Fruit fly (Drosophila melanogaster) whole organism, prepupa: ENCODE results near the gene Npc2d.

Experiments
- Blimp-1 ChIP-seq: fragments of 200-800 bp; sonication (Bioruptor generic); optimal IDR thresholded peaks from 3 replicates; lab custom pipeline; 2017; ENCODE audit warnings: missing biosample characterization, missing genetic modification characterization, mild to moderate bottlenecking, moderate library complexity, missing genetic modification reagents
- CG10631 ChIP-seq: fragments of 200-800 bp; sonication (Bioruptor generic); optimal IDR thresholded peaks from 2 replicates; lab custom pipeline; 2016; ENCODE audit warnings: missing biosample characterization, missing genetic modification characterization
- CG10669 ChIP-seq: fragments of 200-800 bp; sonication (Bioruptor generic); optimal IDR thresholded peaks from 3 replicates; lab custom pipeline; 2018; ENCODE audit warnings: missing biosample characterization, mild to moderate bottlenecking, missing genetic modification characterization, moderate library complexity
- CG11294 ChIP-seq: fragments of 200-800 bp; sonication (Bioruptor generic); IDR thresholded peaks from 2 replicates; pipeline ENCODE4 v1.3.6; 2022; ENCODE audit warnings: missing biosample characterization, missing genetic modification characterization
- CG11762 ChIP-seq: fragments of 200-800 bp; sonication (Bioruptor generic); optimal IDR thresholded peaks from 3 replicates; lab custom pipeline; 2016; ENCODE audit warnings: missing biosample characterization, missing genetic modification characterization; ENCODE audit not compliant: insufficient read depth
- CG11902 ChIP-seq: fragments of 200-800 bp; sonication (Bioruptor generic); optimal IDR thresholded peaks from 3 replicates; lab custom pipeline; 2016; ENCODE audit warnings: missing biosample characterization, missing genetic modification characterization
- CG15336 ChIP-seq: fragments of 200-800 bp; sonication (Bioruptor generic); IDR thresholded peaks from 2 replicates; pipeline ENCODE4 v1.3.6; 2022; ENCODE audit warnings: missing biosample characterization, missing genetic modification characterization
- CG1621 ChIP-seq: fragments of 200-800 bp; sonication (Bioruptor generic); optimal IDR thresholded peaks from 3 replicates; lab custom pipeline; 2018; ENCODE audit warnings: missing biosample characterization, mild to moderate bottlenecking, missing genetic modification characterization
- CG16779 ChIP-seq: fragments of 200-800 bp; sonication (Bioruptor generic); optimal IDR thresholded peaks from 3 replicates; lab custom pipeline; 2017; ENCODE audit warnings: missing biosample characterization, mild to moderate bottlenecking, missing genetic modification characterization
- CG3032 ChIP-seq: fragments of 200-800 bp; optimal IDR thresholded peaks from 2 replicates; lab custom pipeline; 2019; ENCODE audit warnings: missing biosample characterization, mild to moderate bottlenecking, missing genetic modification characterization, moderate library complexity
- CG31627 ChIP-seq: fragments of 200-800 bp; sonication (Bioruptor generic); optimal IDR thresholded peaks from 3 replicates; lab custom pipeline; 2016; ENCODE audit warnings: missing biosample characterization, missing genetic modification characterization
- CG32006 ChIP-seq: fragments of 200-800 bp; sonication (Bioruptor generic); optimal IDR thresholded peaks from 3 replicates; lab custom pipeline; 2017; ENCODE audit warnings: missing biosample characterization, mild to moderate bottlenecking, missing genetic modification characterization
- CG34406 ChIP-seq: fragments of 200-800 bp; sonication (Bioruptor generic); optimal IDR thresholded peaks from 3 replicates; lab custom pipeline; 2016; ENCODE audit warnings: missing biosample characterization, missing genetic modification characterization
- CG3919 ChIP-seq: fragments of 200-800 bp; sonication (Bioruptor generic); optimal IDR thresholded peaks from 3 replicates; lab custom pipeline; 2016; ENCODE audit warnings: missing biosample characterization, missing genetic modification characterization
- CG6276 ChIP-seq: fragments of 200-800 bp; sonication (Bioruptor generic); optimal IDR thresholded peaks from 2 replicates; lab custom pipeline; 2017; ENCODE audit warnings: missing biosample characterization, mild to moderate bottlenecking, missing genetic modification characterization
- CG6854 ChIP-seq: fragments of 200-800 bp; sonication (Bioruptor generic); optimal IDR thresholded peaks from 2 replicates; lab custom pipeline; 2017; ENCODE audit warnings: missing biosample characterization, mild to moderate bottlenecking, missing genetic modification characterization
- CG7368 ChIP-seq: fragments of 200-800 bp; sonication (Bioruptor generic); optimal IDR thresholded peaks from 3 replicates; lab custom pipeline; 2016; ENCODE audit warnings: missing biosample characterization, missing genetic modification characterization
- CG8319 ChIP-seq: fragments of 200-800 bp; sonication (Bioruptor generic); optimal IDR thresholded peaks from 3 replicates; lab custom pipeline; 2016; ENCODE audit warnings: missing biosample characterization, missing genetic modification characterization
- CG8632 ChIP-seq: fragments of 200-800 bp; sonication (Bioruptor generic); optimal IDR thresholded peaks from 3 replicates; lab custom pipeline; 2016; ENCODE audit warnings: missing biosample characterization, missing genetic modification characterization
- CG9139 ChIP-seq: fragments of 200-800 bp; sonication (Bioruptor generic); optimal IDR thresholded peaks from 3 replicates; lab custom pipeline; 2017; ENCODE audit warnings: missing biosample characterization, mild to moderate bottlenecking, missing genetic modification characterization
- Eip75B ChIP-seq: fragments of 200-800 bp; sonication (Bioruptor generic); optimal IDR thresholded peaks from 3 replicates; lab custom pipeline; 2016; ENCODE audit warnings: missing biosample characterization, missing genetic modification characterization
- Eip78C ChIP-seq: fragments of 200-800 bp; sonication (Bioruptor generic); peaks from one replicate; lab custom pipeline; 2016; ENCODE audit warnings: missing biosample characterization, missing genetic modification characterization
- Eip93F ChIP-seq: fragments of 200-800 bp; sonication (Bioruptor generic); optimal IDR thresholded peaks from 2 replicates; lab custom pipeline; 2016; ENCODE audit warnings: missing biosample characterization, mild to moderate bottlenecking, missing genetic modification characterization
- Hr39 ChIP-seq: fragments of 200-800 bp; sonication (Bioruptor generic); optimal IDR thresholded peaks from 2 replicates; lab custom pipeline; 2016; ENCODE audit warnings: missing biosample characterization, missing genetic modification characterization
- Hr4 ChIP-seq: fragments of 200-800 bp; sonication (Bioruptor generic); optimal IDR thresholded peaks from 3 replicates; lab custom pipeline; 2016; ENCODE audit warnings: missing biosample characterization, missing genetic modification characterization
- Lpt ChIP-seq: fragments of 200-800 bp; sonication (Bioruptor generic); optimal IDR thresholded peaks from 3 replicates; lab custom pipeline; 2016; ENCODE audit warnings: missing biosample characterization, missing genetic modification characterization
- Met ChIP-seq: fragments of 200-800 bp; sonication (Bioruptor generic); optimal IDR thresholded peaks from 3 replicates; lab custom pipeline; 2016; ENCODE audit warnings: missing biosample characterization, missing genetic modification characterization
- Sox102F ChIP-seq: fragments of 200-800 bp; sonication (Bioruptor generic); optimal IDR thresholded peaks from 2 replicates; lab custom pipeline; 2016; ENCODE audit warnings: missing biosample characterization, mild to moderate bottlenecking, missing genetic modification characterization
- Sox14 ChIP-seq: fragments of 200-800 bp; sonication (Bioruptor generic); optimal IDR thresholded peaks from 3 replicates; lab custom pipeline; 2016; ENCODE audit warnings: missing biosample characterization, missing genetic modification characterization
- achi ChIP-seq: fragments of 200-800 bp; sonication (Bioruptor generic); optimal IDR thresholded peaks from 3 replicates; lab custom pipeline; 2016; ENCODE audit warnings: missing biosample characterization, missing genetic modification characterization
- eg ChIP-seq: fragments of 200-800 bp; sonication (Bioruptor generic); IDR thresholded peaks from 3 replicates; pipeline ENCODE4 v1.3.6; 2022; ENCODE audit warnings: missing biosample characterization, missing genetic modification characterization
- esn ChIP-seq: fragments of 200-800 bp; sonication (Bioruptor generic); optimal IDR thresholded peaks from 2 replicates; lab custom pipeline; 2016; ENCODE audit warnings: missing biosample characterization, mild to moderate bottlenecking, missing genetic modification characterization, moderate library complexity
- fd85E ChIP-seq: fragments of 200-800 bp; sonication (Bioruptor generic); optimal IDR thresholded peaks from 3 replicates; lab custom pipeline; 2016; ENCODE audit warnings: missing biosample characterization, missing genetic modification characterization
- fkh ChIP-seq: fragments of 200-800 bp; sonication (Bioruptor generic); optimal IDR thresholded peaks from 3 replicates; lab custom pipeline; 2017; ENCODE audit warnings: missing biosample characterization, mild to moderate bottlenecking, missing genetic modification characterization, moderate library complexity
- net ChIP-seq: fragments of 200-800 bp; sonication (Bioruptor generic); optimal IDR thresholded peaks from 3 replicates; lab custom pipeline; 2016; ENCODE audit warnings: missing biosample characterization, missing genetic modification characterization
- pdm3 ChIP-seq: fragments of 200-800 bp; sonication (Bioruptor generic); optimal IDR thresholded peaks from 3 replicates; lab custom pipeline; 2016; ENCODE audit warnings: missing biosample characterization, missing genetic modification characterization
- salr ChIP-seq, 2 experiments: fragments of 200-800 bp; sonication (Bioruptor generic); optimal IDR thresholded peaks; 3 replicates each; lab custom pipeline; 2016 to 2018; ENCODE audit warnings: missing biosample characterization in 2 of 2, missing genetic modification characterization in 2 of 2, mild to moderate bottlenecking in 1 of 2
- spab ChIP-seq: fragments of 200-800 bp; sonication (Bioruptor generic); optimal IDR thresholded peaks from 2 replicates; lab custom pipeline; 2017; ENCODE audit warnings: missing biosample characterization, mild to moderate bottlenecking, missing genetic modification characterization, missing genetic modification reagents
- svp ChIP-seq: fragments of 200-800 bp; sonication (Bioruptor generic); peaks from one replicate; lab custom pipeline; 2016; ENCODE audit warnings: missing biosample characterization, missing genetic modification characterization
- vri ChIP-seq: fragments of 200-800 bp; sonication (Bioruptor generic); optimal IDR thresholded peaks from 3 replicates; lab custom pipeline; 2016; ENCODE audit warnings: missing biosample characterization, mild to moderate bottlenecking, missing genetic modification characterization

Gene Npc2d

dm6 chr3R:10062324-10062723, 6.4 kb upstream of the Npc2d start, which contains the start of gene CG33630:
CG33630 (plus strand) TSS chr3R:10062624.
- TF ChIP-seq CG11902 (GFP tag; lab: Kevin White, UChicago) (no peak), CG3919 (no peak), CG8632 (GFP tag; lab: Kevin White, UChicago) (no peak), Eip75B (no peak), CG11762 (GFP tag; lab: Kevin White, UChicago) (no peak), CG6854 (no peak), fkh (GFP tag; lab: Kevin White, UChicago) (no peak), achi (GFP tag; lab: Kevin White, UChicago) (no peak), CG6276 (GFP tag; lab: Kevin White, UChicago) (no peak), CG16779 (tag; lab: Kevin White, UChicago) (no peak), pdm3 (GFP tag; lab: Kevin White, UChicago) (no peak), CG15336 (GFP tag; lab: Robert Waterston, UW) (no peak), Hr39 (no peak), spab (no peak), CG1621 (tag; lab: Kevin White, UChicago) (no peak), svp (GFP tag; lab: Kevin White, UChicago) (no peak)
- TF ChIP-seq, all 60 proteins: peak for 0

DNA sequence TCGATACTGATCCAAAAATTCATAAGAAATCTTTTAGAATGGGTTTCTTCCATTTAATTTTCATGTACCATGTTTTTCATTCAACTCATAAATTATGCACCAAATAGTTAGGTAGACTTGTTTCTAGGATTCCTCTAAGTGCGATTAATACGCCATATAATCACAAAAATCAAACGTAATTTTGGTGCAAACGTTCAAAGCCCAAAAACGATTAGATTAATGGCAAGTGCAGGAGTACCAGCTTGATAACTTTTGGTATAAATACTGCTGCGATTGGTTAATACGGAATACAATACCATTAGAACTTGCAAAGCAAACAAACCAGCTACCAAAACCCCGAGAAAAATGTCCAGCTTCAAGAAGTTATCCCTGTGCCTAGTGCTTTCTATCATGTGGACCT, 4.1 kb upstream of the Npc2d start, which contains the start of gene Npc2c:
Gene Npc2c (plus strand): TSS at position 301 of the 400 bp plus-strand sequence.
- no peak for TF ChIP-seq CG31627

DNA sequence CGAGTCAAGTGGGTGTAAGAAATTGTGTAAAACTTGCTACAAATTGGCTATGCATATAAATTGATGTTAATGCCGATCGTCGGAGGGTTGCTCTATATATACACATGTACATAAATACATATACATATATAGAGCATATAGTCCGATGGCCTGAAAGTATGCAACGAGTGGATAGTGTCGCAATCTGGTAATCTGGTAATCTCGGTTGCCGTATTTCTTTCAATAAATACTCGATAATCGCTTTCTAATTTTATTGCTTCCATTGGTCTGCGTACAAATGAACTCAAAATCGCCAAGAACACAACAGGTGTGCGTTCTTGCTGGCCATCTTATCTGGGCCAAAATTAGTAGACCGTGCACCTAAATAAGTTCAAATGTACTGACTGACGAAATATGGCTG, 3.5 kb upstream of the Npc2d start:
- peak; percentile 27 for TF ChIP-seq vri (GFP tag; lab: Kevin White, UChicago)
- TF ChIP-seq CG3032 = no peak

- no peak for TF ChIP-seq CG3919
- TF ChIP-seq eg (GFP tag; lab: Robert Waterston, UW) = no peak
- no peak for TF ChIP-seq esn
- no peak for TF ChIP-seq Met (GFP tag; lab: Kevin White, UChicago)
- no peak for TF ChIP-seq CG32006 (GFP tag; lab: Kevin White, UChicago)
- TF ChIP-seq CG11294 (GFP tag; lab: Robert Waterston, UW) = no peak
- TF ChIP-seq Sox102F (GFP tag; lab: Kevin White, UChicago) = no peak
Observed at dm6 chr3R:10056647-10057046, 764 bp upstream of the Npc2d start.

DNA sequence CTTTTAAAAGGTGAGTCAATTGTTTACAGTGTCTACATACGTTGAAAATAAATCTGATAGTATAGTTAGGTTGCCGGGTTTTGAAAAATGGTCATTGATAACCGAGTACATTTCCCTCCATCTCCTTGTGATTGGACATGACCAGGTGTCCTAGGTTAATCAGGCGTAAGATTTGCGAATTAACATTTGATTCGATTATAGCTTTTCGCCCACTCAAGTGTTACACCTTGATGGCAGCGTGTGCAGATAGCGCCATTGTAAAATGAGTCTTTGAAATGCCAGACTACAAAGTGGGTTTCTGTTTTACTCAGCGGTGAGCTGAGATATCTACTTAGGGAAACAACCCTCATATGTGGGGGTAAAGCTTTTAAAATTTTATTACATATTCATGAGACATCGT, 879 bp downstream of the Npc2d start:
- TF ChIP-seq CG10631 (GFP tag; lab: Kevin White, UChicago) = no peak
- peak; percentile 53 for TF ChIP-seq vri (GFP tag; lab: Kevin White, UChicago)

dm6 chr3R:10054278-10054975, 1.5 kb downstream of the Npc2d start:
- TF ChIP-seq CG11762 (GFP tag; lab: Kevin White, UChicago) (no peak), CG15336 (GFP tag; lab: Robert Waterston, UW) (no peak), CG9139 (GFP tag; lab: Kevin White, UChicago) (no peak), CG8632 (GFP tag; lab: Kevin White, UChicago) (no peak), CG6276 (GFP tag; lab: Kevin White, UChicago) (no peak), Eip93F (GFP tag; lab: Kevin White, UChicago) (peak; percentile 79), Lpt (GFP tag; lab: Kevin White, UChicago) (no peak), Eip78C (peak; percentile 12), CG34406 (GFP tag; lab: Kevin White, UChicago) (no peak), fd85E (GFP tag; lab: Kevin White, UChicago) (no peak), CG7368 (GFP tag; lab: Kevin White, UChicago) (no peak), salr (GFP tag; optimal IDR thresholded peaks at IDR 0.05; lab: Kevin White, UChicago) (no peak), CG11294 (GFP tag; lab: Robert Waterston, UW) (no peak), Sox102F (GFP tag; lab: Kevin White, UChicago) (no peak), Sox14 (GFP tag; lab: Kevin White, UChicago) (no peak), CG10631 (GFP tag; lab: Kevin White, UChicago) (no peak), spab (no peak), Blimp-1 (GFP tag; lab: Kevin White, UChicago) (no peak), Hr4 (no peak), pdm3 (GFP tag; lab: Kevin White, UChicago) (no peak), CG31627 (no peak), eg (GFP tag; lab: Robert Waterston, UW) (no peak), CG10669 (GFP tag; lab: Kevin White, UChicago) (no peak), fkh (GFP tag; lab: Kevin White, UChicago) (peak; percentile 46), CG8319 (GFP tag; lab: Kevin White, UChicago) (no peak), Met (GFP tag; lab: Kevin White, UChicago) (peak; percentile 29), net (GFP tag; lab: Kevin White, UChicago) (no peak)
